Fruit fly (Drosophila melanogaster) whole organism, larva: ENCODE data around the gene ctrip.

Experiments
- noc ChIP-seq: fragments of 200-800 bp; sonication (Bioruptor generic); optimal IDR thresholded peaks from 3 replicates; lab custom pipeline; 2019; ENCODE audit warnings: missing biosample characterization, mild to moderate bottlenecking, missing genetic modification characterization, moderate library complexity

Gene ctrip

DNA sequence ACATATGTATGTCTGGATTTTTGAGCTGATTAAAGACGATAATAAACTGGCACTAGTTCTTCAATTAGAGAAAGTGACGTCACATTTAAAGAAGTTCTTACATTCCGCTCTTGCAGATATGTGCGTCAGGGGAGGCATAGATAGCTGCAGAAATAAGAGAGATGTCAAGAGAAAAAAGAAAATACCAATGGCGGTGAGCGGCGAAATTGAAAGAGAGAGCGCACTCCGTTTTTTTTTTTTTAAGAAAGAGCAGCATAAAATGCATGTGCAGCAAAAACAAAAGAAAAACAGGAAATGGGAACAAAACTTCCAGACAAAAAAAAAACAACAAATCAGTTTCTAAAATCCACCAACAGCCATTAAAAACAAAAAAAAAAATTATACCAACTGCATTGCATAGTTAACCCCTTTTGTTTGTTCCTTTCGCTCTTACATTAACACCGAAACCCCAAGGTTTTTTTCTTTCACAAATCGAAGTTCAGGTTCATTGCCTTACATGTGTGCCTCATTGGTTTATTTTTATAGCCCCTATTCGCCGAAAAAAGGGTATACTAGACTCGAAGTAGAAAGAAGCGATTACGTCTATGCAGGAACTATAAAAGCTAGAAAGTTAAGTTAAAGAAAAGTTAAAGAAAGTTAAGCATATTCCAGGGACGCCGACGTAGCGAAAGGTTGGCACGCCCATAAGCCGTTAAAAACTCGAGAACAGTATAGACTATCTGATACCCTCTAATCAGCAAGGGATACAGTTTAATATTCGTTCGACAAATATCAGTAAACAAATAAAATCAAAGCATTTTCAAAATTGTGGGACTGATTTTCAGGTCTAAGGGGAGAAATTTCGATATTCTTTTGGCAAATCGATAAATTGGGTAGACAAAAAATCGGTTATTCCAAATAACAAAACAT lies 71.0 kb downstream of the ctrip start:
- TF ChIP-seq noc, result no peak

DNA sequence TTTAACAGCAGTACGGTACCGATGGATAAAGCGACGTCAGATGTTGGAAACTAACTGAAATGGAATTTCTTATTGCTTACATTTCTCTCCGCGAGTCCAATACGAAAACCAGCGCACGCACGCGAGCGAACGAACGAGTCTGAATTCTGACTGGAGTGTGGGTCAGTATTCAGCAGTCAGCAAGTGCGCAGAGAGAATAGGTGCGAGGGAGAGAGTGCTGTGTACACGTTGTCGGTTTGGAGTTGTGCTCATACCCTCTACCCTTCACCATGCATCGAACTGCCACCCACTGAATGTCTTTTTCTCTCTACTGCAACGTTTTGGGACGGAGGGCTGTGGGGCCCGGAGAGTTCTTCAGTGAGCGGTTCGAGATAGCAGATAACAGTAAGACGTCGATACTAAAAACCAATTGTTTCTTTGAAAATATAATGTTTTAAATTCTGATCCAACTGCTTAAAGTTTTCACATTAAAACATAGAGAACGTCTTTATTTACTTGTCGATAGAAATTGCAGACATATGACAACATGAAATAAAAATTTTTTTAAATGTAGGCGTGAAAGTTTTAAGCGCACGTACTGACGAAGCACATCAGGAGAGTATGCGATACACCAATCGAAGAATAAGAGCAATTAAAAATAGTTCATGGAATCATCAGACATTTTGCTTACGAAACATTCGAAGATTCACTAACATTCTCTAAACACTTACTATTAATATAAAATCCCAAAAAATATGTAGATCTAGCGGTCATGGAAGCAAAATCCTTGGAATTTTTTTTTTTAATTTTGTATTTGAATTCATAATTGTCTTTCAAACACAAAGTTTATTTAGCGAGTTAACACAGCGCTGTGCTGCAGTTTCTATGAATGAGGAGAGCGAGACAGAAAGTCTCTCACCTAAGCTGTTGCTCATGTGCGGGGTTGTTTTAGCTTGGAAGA lies 72.1 kb downstream of the ctrip start:
- peak; percentile 81 for TF ChIP-seq noc

DNA sequence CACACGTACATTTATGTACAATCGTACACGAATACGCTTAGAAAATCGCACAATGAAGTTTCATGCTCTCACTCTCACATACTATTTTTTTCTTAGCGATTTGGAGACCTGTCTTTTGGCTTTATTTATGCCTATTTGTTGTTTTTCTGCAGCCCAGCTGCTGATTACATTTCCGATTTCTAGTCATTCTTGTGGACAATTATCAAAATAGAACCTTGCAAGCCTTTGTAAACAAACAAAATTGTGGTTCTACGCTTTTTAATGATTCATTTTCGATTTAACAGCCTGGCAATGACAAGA lies 72.8 kb downstream of the ctrip start:
- TF ChIP-seq noc, result no peak

DNA sequence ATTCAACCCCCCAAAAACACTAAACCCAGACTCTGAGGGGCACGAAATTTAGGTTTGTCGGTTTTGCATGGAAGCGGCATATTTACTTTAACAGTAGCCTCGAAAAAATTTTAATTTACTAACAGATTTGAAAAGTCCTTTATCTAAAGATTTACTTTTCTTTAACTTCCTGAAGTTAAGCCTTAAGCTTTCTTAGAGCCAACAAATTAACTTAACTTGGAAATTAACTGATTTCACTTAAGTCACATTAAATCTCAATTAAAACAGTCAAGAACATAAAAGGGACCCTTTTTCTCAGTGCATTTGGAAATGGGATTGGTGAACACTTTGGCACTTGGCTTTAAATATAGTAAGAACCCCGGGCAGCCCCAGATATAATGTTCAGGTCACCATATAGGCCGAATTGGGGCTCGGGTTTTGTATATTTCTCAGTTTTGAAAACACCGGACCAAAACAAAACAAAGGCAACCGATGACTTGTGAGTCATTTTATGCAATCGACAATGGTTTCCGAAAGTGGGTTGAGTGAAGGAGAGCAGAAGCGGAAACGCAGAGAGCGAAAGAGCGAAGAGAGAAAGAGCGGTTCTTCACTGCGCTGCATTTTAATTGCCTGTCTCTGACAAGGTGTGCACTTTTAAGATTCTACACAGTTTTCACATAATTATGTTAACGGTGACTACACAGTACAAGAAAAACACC lies 73.3 kb downstream of the ctrip start:
- no peak for TF ChIP-seq noc
